Fruit fly (Drosophila melanogaster) whole organism, embryonic: ENCODE results near the gene CG5171.

Experiments
- Atf6 ChIP-seq: fragments of 200-800 bp; sonication (Bioruptor generic); IDR thresholded peaks from 2 replicates; pipeline ENCODE4 v1.3.6; 2022; ENCODE audit warnings: missing biosample characterization, missing genetic modification characterization
- B-H2 ChIP-seq: fragments of 200-800 bp; sonication (Bioruptor generic); optimal IDR thresholded peaks from 2 replicates; lab custom pipeline; 2018; ENCODE audit warnings: missing biosample characterization, mild to moderate bottlenecking, missing genetic modification characterization
- BEAF-32 ChIP-seq: fragments of 200-800 bp; sonication (Bioruptor generic); optimal IDR thresholded peaks from 3 replicates; lab custom pipeline; 2017; ENCODE audit warnings: missing biosample characterization, missing genetic modification characterization, mild to moderate bottlenecking, moderate library complexity, missing genetic modification reagents
- CG10209 ChIP-seq: fragments of 200-800 bp; sonication (Bioruptor generic); optimal IDR thresholded peaks from 3 replicates; lab custom pipeline; 2017; ENCODE audit warnings: missing biosample characterization, mild to moderate bottlenecking, missing genetic modification characterization, missing genetic modification reagents
- CG10321 ChIP-seq: fragments of 200-800 bp; sonication (Bioruptor generic); IDR thresholded peaks from 2 replicates; pipeline ENCODE4 v1.3.6; 2022; ENCODE audit warnings: missing biosample characterization, missing genetic modification characterization
- CG11695 ChIP-seq: fragments of 200-800 bp; sonication (Bioruptor generic); IDR thresholded peaks from 3 replicates; pipeline ENCODE4 v1.3.6; 2022; ENCODE audit warnings: missing biosample characterization, missing genetic modification characterization
- CG12155 ChIP-seq: fragments of 200-800 bp; sonication (Bioruptor generic); optimal IDR thresholded peaks from 3 replicates; lab custom pipeline; 2016; ENCODE audit warnings: missing biosample characterization, missing genetic modification characterization
- CG12769 ChIP-seq: fragments of 200-800 bp; sonication (Bioruptor generic); optimal IDR thresholded peaks from 2 replicates; lab custom pipeline; 2019; ENCODE audit warnings: missing biosample characterization, mild to moderate bottlenecking, missing genetic modification characterization, moderate library complexity
- CG14050 ChIP-seq: fragments of 200-800 bp; sonication (Bioruptor generic); IDR thresholded peaks from 3 replicates; pipeline ENCODE4 v1.3.6; 2022; ENCODE audit warnings: missing biosample characterization, missing genetic modification characterization
- CG14860 ChIP-seq: fragments of 200-800 bp; sonication (Bioruptor generic); IDR thresholded peaks from 3 replicates; pipeline ENCODE4 v1.3.6; 2022; ENCODE audit warnings: missing biosample characterization, missing genetic modification characterization; ENCODE audit not compliant: partially characterized antibody
- CG1529 ChIP-seq: fragments of 200-800 bp; sonication (Bioruptor generic); optimal IDR thresholded peaks from 3 replicates; lab custom pipeline; 2018; ENCODE audit warnings: missing biosample characterization, missing genetic modification characterization
- CG17328 ChIP-seq: fragments of 200-800 bp; sonication (Bioruptor generic); IDR thresholded peaks from 2 replicates; pipeline ENCODE4 v1.3.6; 2022; ENCODE audit warnings: missing biosample characterization, missing genetic modification characterization
- CG17829 ChIP-seq: fragments of 200-800 bp; optimal IDR thresholded peaks from 2 replicates; lab custom pipeline; 2019; ENCODE audit warnings: missing biosample characterization, mild to moderate bottlenecking, missing genetic modification characterization, moderate library complexity
- CG18619 ChIP-seq: fragments of 200-800 bp; sonication (Bioruptor generic); optimal IDR thresholded peaks from 3 replicates; lab custom pipeline; 2017; ENCODE audit warnings: missing biosample characterization, mild to moderate bottlenecking, missing genetic modification characterization
- CG2120 ChIP-seq: fragments of 200-800 bp; sonication (Bioruptor generic); optimal IDR thresholded peaks from 3 replicates; lab custom pipeline; 2016; ENCODE audit warnings: missing biosample characterization, missing genetic modification characterization
- CG3407 ChIP-seq: fragments of 200-800 bp; sonication (Bioruptor generic); optimal IDR thresholded peaks from 2 replicates; lab custom pipeline; 2018; ENCODE audit warnings: missing biosample characterization, mild to moderate bottlenecking, missing genetic modification characterization
- CG4820 ChIP-seq: fragments of 200-800 bp; sonication (Bioruptor generic); optimal IDR thresholded peaks from 3 replicates; lab custom pipeline; 2016; ENCODE audit warnings: missing biosample characterization, missing genetic modification characterization
- CG6689 ChIP-seq: fragments of 200-800 bp; sonication (Bioruptor generic); IDR thresholded peaks from 2 replicates; pipeline ENCODE4 v1.3.6; 2022; ENCODE audit warnings: missing biosample characterization, missing genetic modification characterization
- CG6791 ChIP-seq: fragments of 200-800 bp; sonication (Bioruptor generic); IDR thresholded peaks from 3 replicates; pipeline ENCODE4 v1.3.6; 2022; ENCODE audit warnings: missing biosample characterization, missing genetic modification characterization; ENCODE audit not compliant: partially characterized antibody
- CG7357 ChIP-seq: fragments of 200-800 bp; sonication (Bioruptor generic); IDR thresholded peaks from 3 replicates; pipeline ENCODE4 v1.3.6; 2022; ENCODE audit warnings: missing biosample characterization, missing genetic modification characterization
- CG7839 ChIP-seq: fragments of 200-800 bp; sonication (Bioruptor generic); optimal IDR thresholded peaks from 3 replicates; lab custom pipeline; 2018; ENCODE audit warnings: missing biosample characterization, mild to moderate bottlenecking, missing genetic modification characterization, moderate library complexity
- CG8281 ChIP-seq: fragments of 200-800 bp; sonication (Bioruptor generic); optimal IDR thresholded peaks from 2 replicates; lab custom pipeline; 2018; ENCODE audit warnings: missing biosample characterization, mild to moderate bottlenecking, missing genetic modification characterization, moderate library complexity
- CG9817 ChIP-seq: fragments of 200-800 bp; sonication (Bioruptor generic); optimal IDR thresholded peaks from 2 replicates; lab custom pipeline; 2018; ENCODE audit warnings: missing biosample characterization, mild to moderate bottlenecking, missing genetic modification characterization, moderate library complexity
- Dbx ChIP-seq: fragments of 200-800 bp; sonication (Bioruptor generic); IDR thresholded peaks from 3 replicates; pipeline ENCODE4 v1.3.6; 2022; ENCODE audit warnings: missing biosample characterization, missing genetic modification characterization
- GATAe ChIP-seq: fragments of 200-800 bp; sonication (Bioruptor generic); conservative IDR thresholded peaks from 2 replicates; pipeline ENCODE4 v1.3.6; 2022; ENCODE audit warnings: missing biosample characterization, missing genetic modification characterization
- Max ChIP-seq: fragments of 200-800 bp; sonication (Bioruptor generic); optimal IDR thresholded peaks from 2 replicates; lab custom pipeline; 2016; ENCODE audit warnings: missing biosample characterization, mild to moderate bottlenecking, missing genetic modification characterization
- Oli ChIP-seq: fragments of 200-800 bp; sonication (Bioruptor generic); optimal IDR thresholded peaks from 2 replicates; lab custom pipeline; 2018; ENCODE audit warnings: missing biosample characterization, mild to moderate bottlenecking, missing genetic modification characterization, moderate library complexity
- Optix ChIP-seq: fragments of 200-800 bp; sonication (Bioruptor generic); IDR thresholded peaks from 3 replicates; pipeline ENCODE4 v1.3.6; 2022; ENCODE audit warnings: missing biosample characterization, missing genetic modification characterization
- Sox102F ChIP-seq: fragments of 200-800 bp; sonication (Bioruptor generic); optimal IDR thresholded peaks from 2 replicates; lab custom pipeline; 2018; ENCODE audit warnings: missing biosample characterization, mild to moderate bottlenecking, missing genetic modification characterization, moderate library complexity
- Taf1 ChIP-seq: fragments of 200-800 bp; sonication (Bioruptor generic); IDR thresholded peaks from 2 replicates; pipeline ENCODE4 v1.3.6; 2022; ENCODE audit warnings: missing biosample characterization, missing genetic modification characterization
- chif ChIP-seq, 2 experiments: fragments of 200-800 bp; sonication (Bioruptor generic); optimal IDR thresholded peaks; 3 replicates each; lab custom pipeline; 2016; ENCODE audit warnings: missing biosample characterization in 2 of 2, missing genetic modification characterization in 2 of 2
- chm ChIP-seq: fragments of 200-800 bp; sonication (Bioruptor generic); IDR thresholded peaks from 2 replicates; pipeline ENCODE4 v1.3.6; 2022; ENCODE audit warnings: missing biosample characterization, missing genetic modification characterization
- cwo ChIP-seq: fragments of 200-800 bp; sonication (Bioruptor generic); optimal IDR thresholded peaks from 3 replicates; lab custom pipeline; 2017; ENCODE audit warnings: missing biosample characterization, missing genetic modification characterization, mild to moderate bottlenecking, moderate library complexity, missing genetic modification reagents
- exex ChIP-seq: fragments of 200-800 bp; sonication (Bioruptor generic); optimal IDR thresholded peaks from 4 replicates; lab custom pipeline; 2018; ENCODE audit warnings: missing biosample characterization, mild to moderate bottlenecking, missing genetic modification characterization, moderate library complexity
- gce ChIP-seq: fragments of 200-800 bp; sonication (Bioruptor generic); IDR thresholded peaks from 3 replicates; pipeline ENCODE4 v1.3.6; 2022; ENCODE audit warnings: missing biosample characterization, missing genetic modification characterization
- ind ChIP-seq: fragments of 200-800 bp; sonication (Bioruptor generic); optimal IDR thresholded peaks from 3 replicates; lab custom pipeline; 2016; ENCODE audit warnings: missing biosample characterization, missing genetic modification characterization
- inv ChIP-seq: fragments of 200-800 bp; sonication (Bioruptor generic); IDR thresholded peaks from 2 replicates; pipeline ENCODE4 v1.3.6; 2022; ENCODE audit warnings: missing biosample characterization, missing genetic modification characterization; ENCODE audit not compliant: partially characterized antibody
- lola ChIP-seq, 3 experiments: fragments of >200 bp in 2 of 3; fragments of 200-800 bp in 1 of 3; sonication (Bioruptor generic) in 1 of 3; optimal IDR thresholded peaks; 2 replicates each; lab custom pipeline; 2017 to 2019; ENCODE audit warnings: missing biosample characterization in 3 of 3, missing genetic modification characterization in 3 of 3, mild to moderate bottlenecking in 1 of 3, moderate library complexity in 1 of 3
- onecut ChIP-seq: fragments of 200-800 bp; sonication (Bioruptor generic); IDR thresholded peaks from 2 replicates; pipeline ENCODE4 v1.3.6; 2022; ENCODE audit warnings: missing biosample characterization, missing genetic modification characterization
- pum ChIP-seq: fragments of 200-800 bp; sonication (Bioruptor generic); optimal IDR thresholded peaks from 2 replicates; lab custom pipeline; 2016; ENCODE audit warnings: missing biosample characterization, missing genetic modification characterization
- ro ChIP-seq: fragments of 200-800 bp; sonication (Bioruptor generic); IDR thresholded peaks from 2 replicates; pipeline ENCODE4 v1.3.6; 2022; ENCODE audit warnings: missing biosample characterization, missing genetic modification characterization
- slou ChIP-seq: fragments of 200-800 bp; sonication (Bioruptor generic); optimal IDR thresholded peaks from 3 replicates; lab custom pipeline; 2016; ENCODE audit warnings: missing biosample characterization, missing genetic modification characterization
- tap ChIP-seq: fragments of 200-800 bp; optimal IDR thresholded peaks from 3 replicates; lab custom pipeline; 2019; ENCODE audit warnings: missing biosample characterization, mild to moderate bottlenecking, missing genetic modification characterization, moderate library complexity
- tna ChIP-seq: fragments of 200-800 bp; sonication (Bioruptor generic); IDR thresholded peaks from 2 replicates; pipeline ENCODE4 v1.3.6; 2022; ENCODE audit warnings: missing biosample characterization, missing genetic modification characterization; ENCODE audit not compliant: partially characterized antibody
- unpg ChIP-seq: fragments of 200-800 bp; sonication (Bioruptor generic); optimal IDR thresholded peaks from 3 replicates; lab custom pipeline; 2018; ENCODE audit warnings: missing biosample characterization, mild to moderate bottlenecking, missing genetic modification characterization, moderate library complexity
- wdn ChIP-seq: fragments of 200-800 bp; sonication (Bioruptor generic); IDR thresholded peaks from 2 replicates; pipeline ENCODE4 v1.3.6; 2022; ENCODE audit warnings: missing biosample characterization, missing genetic modification characterization
- z ChIP-seq: fragments of 200-800 bp; sonication (Bioruptor generic); IDR thresholded peaks from 3 replicates; pipeline ENCODE4 v1.3.6; 2022; ENCODE audit warnings: missing biosample characterization, missing genetic modification characterization

The CG5171 gene

DNA sequence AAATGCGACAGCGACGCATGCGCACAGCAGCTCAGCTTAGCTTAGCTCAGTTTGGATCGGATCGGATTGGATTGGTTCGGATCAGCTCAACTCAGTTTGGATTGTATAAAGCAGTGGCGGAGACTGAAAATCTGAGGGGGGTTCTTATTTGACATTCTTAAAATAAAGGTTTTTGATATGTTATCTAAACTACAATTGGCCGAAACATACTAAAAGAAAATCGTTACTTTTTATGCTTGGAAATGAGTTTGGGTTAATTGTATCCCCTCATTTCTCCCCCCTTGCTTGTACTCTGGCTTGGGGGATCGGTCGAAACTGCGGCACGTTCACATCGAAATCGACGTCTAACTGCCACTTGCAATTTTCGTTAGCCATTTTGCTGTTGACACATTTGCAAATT is 25.0 kb upstream of the CG5171 start (continued):
- TF ChIP-seq slou (GFP tag; lab: Kevin White, UChicago): no peak
- TF ChIP-seq CG7357 (GFP tag; lab: Robert Waterston, UW): 0 out of 3 replicates have a peak, but pooled peaks have one; percentile 10
- no peak for TF ChIP-seq CG18619 (GFP tag; lab: Kevin White, UChicago)
- peak; percentile 23 for TF ChIP-seq ind (GFP tag; lab: Kevin White, UChicago)
- TF ChIP-seq chif (GFP tag; optimal IDR thresholded peaks at IDR 0.05; lab: Kevin White, UChicago): peak; percentile 22 to 23
- 0 out of 2 replicates have a peak, but pooled peaks have one; percentile 15 for TF ChIP-seq onecut
- TF ChIP-seq Dbx: no peak
- TF ChIP-seq wdn (GFP tag; lab: Robert Waterston, UW): no peak
- peak; percentile 39; the same call in 1 of the 2 replicates for TF ChIP-seq CG6689
- TF ChIP-seq CG4820 (GFP tag; lab: Kevin White, UChicago): no peak
- no peak for TF ChIP-seq tna
- no peak for TF ChIP-seq CG7839 (tag; lab: Kevin White, UChicago)
- TF ChIP-seq CG17328 (GFP tag; lab: Robert Waterston, UW): peak; percentile 51
- TF ChIP-seq Sox102F (GFP tag; lab: Kevin White, UChicago): peak; percentile 55
- no peak for TF ChIP-seq exex (tag; lab: Kevin White, UChicago)
- TF ChIP-seq unpg (GFP tag; lab: Kevin White, UChicago): no peak
- TF ChIP-seq CG8281: no peak
- peak; percentile 8 for TF ChIP-seq CG17829 (tag; lab: Kevin White, UChicago)
- no peak for TF ChIP-seq inv (GFP tag; lab: Robert Waterston, UW)
- no peak for TF ChIP-seq CG10209
- no peak for TF ChIP-seq CG6791 (GFP tag; lab: Robert Waterston, UW)

DNA sequence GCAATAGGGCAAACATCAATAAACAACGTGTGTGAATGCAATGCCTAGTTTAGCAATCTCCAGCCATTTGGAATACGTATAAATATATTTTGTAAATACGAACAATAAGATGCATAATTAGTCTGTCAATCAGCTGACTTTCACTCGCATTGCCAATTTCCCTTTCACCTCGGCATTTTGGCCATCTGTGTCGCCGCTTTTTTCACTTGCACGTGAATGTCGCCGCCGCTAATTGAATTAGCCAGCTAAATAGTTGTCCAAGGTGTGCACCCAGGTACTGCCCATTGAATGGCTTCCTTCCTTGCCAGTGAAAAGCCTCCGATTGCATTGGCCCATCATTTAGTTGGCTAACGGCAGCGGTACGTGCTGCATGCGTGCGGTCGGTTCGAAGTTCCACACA is 23.7 kb upstream of the CG5171 start, which contains the start of gene ninaC:
TSS of gene ninaC (plus strand) at position 301 of the 400 bp plus-strand sequence.
- TF ChIP-seq tap (tag; lab: Kevin White, UChicago) (no peak), pum (GFP tag; lab: Kevin White, UChicago) (no peak), CG14860 (no peak), CG14050 (no peak), chm (GFP tag; lab: Robert Waterston, UW) (no peak), CG10321 (GFP tag; lab: Robert Waterston, UW) (no peak), ro (no peak)

DNA sequence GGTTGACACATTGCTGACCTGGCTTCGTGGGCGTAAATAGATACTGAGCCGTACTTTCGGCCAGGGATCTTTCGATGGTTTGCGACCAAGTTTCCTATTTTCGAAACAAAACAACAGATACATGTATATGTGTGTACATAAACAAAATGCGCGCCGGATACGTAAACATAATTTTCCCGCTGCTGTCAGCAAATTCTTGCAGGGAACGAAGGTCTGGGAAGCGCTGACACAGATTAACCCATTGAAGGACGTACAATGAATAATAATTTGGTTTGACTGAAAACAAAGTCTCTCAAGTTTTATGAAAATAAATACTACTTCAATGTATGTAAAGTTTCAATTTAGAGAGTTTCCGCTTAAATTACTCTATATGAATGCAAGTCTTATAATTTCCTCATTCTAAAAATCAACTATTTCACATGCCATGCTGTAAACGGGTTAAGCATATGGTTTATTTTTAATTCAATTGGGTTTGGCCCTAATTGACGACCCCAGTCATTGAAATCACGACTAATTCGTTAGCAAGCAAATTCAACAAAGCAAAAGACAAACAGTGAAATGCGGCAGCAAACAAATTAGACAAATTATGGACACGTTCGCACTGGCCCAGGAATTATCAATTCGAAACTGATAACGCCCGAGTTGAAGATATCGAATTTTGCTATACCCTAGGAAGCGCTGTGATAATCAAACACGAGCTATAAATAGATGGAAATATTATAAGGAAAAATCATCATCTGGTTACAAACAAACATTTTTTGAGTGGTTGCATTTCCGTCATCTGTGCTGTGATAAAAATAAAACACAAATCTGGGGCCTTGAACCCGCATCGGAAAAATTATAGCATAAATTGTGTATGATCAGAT is 14.3 kb upstream of the CG5171 start:
- TF ChIP-seq BEAF-32 (GFP tag; lab: Kevin White, UChicago) (no peak), CG12155 (no peak), Atf6 (GFP tag; lab: Robert Waterston, UW) (no peak), GATAe (GFP tag; lab: Robert Waterston, UW) (peak; percentile 22; the same call in 1 of the 2 replicates), Max (GFP tag; lab: Kevin White, UChicago) (no peak), gce (GFP tag; lab: Robert Waterston, UW) (no peak), B-H2 (GFP tag; lab: Kevin White, UChicago) (no peak), CG18619 (GFP tag; lab: Kevin White, UChicago) (no peak), CG11695 (GFP tag; lab: Robert Waterston, UW) (no peak), lola (GFP tag; optimal IDR thresholded peaks at IDR 0.05; lab: Kevin White, UChicago) (no peak), CG9817 (no peak), z (GFP tag; lab: Robert Waterston, UW) (no peak), CG12769 (tag; lab: Kevin White, UChicago) (no peak), cwo (GFP tag; lab: Kevin White, UChicago) (no peak), Oli (tag; lab: Kevin White, UChicago) (no peak), CG2120 (GFP tag; lab: Kevin White, UChicago) (no peak), CG1529 (peak; percentile 18), Taf1 (GFP tag; lab: Robert Waterston, UW) (no peak), Optix (GFP tag; lab: Robert Waterston, UW) (no peak), CG3407 (GFP tag; lab: Kevin White, UChicago) (peak; percentile 4)
